Worm (Caenorhabditis elegans): Measurements from ENCODE around the gene F53A9.9.

The F53A9.9 gene

ce11 chrX:8712662-8713061, 7.9 kb downstream of the F53A9.9 start:
- no peak for TF ChIP-seq T22C8.4 (GFP tag; IDR thresholded peaks at IDR 0.05)
- no peak for TF ChIP-seq tab-1 (GFP tag; IDR thresholded peaks at IDR 0.05)
- TF ChIP-seq ztf-23 (GFP tag; IDR thresholded peaks at IDR 0.05) = no peak

- TF ChIP-seq tab-1 (GFP tag; IDR thresholded peaks at IDR 0.05) (no peak), med-1 (GFP tag; optimal IDR thresholded peaks at IDR 0.05; ENCODE audit: insufficient read depth) (no peak), ztf-29 (GFP tag; IDR thresholded peaks at IDR 0.05) (no peak), flt-1 (GFP tag; IDR thresholded peaks at IDR 0.05) (no peak), T22C8.4 (GFP tag; IDR thresholded peaks at IDR 0.05) (no peak), klf-2 (GFP tag; conservative IDR thresholded peaks at IDR 0.05) (no peak), ztf-23 (GFP tag; IDR thresholded peaks at IDR 0.05) (no peak), ref-1 (GFP tag; conservative IDR thresholded peaks at IDR 0.05) (no peak), cog-1 (tag; optimal IDR thresholded peaks at IDR 0.05) (no peak)
Observed at ce11 chrX:8711141-8711645, 9.4 kb downstream of the F53A9.9 start, which contains the start of gene F53A9.1. Gene F53A9.1 (plus strand): TSS chrX:8711595.

ce11 chrX:8709424-8709823, 11.1 kb downstream of the F53A9.9 start, which contains the start of gene kreg-1:
Gene kreg-1 (plus strand): TSS chrX:8709764.
- TF ChIP-seq flt-1 (GFP tag; IDR thresholded peaks at IDR 0.05) (no peak), ztf-23 (GFP tag; IDR thresholded peaks at IDR 0.05) (no peak), klf-2 (GFP tag; conservative IDR thresholded peaks at IDR 0.05) (no peak), ref-1 (GFP tag; conservative IDR thresholded peaks at IDR 0.05) (no peak), T22C8.4 (GFP tag; IDR thresholded peaks at IDR 0.05) (no peak), ztf-29 (GFP tag; IDR thresholded peaks at IDR 0.05) (no peak), cog-1 (tag; optimal IDR thresholded peaks at IDR 0.05) (no peak), tab-1 (GFP tag; IDR thresholded peaks at IDR 0.05) (no peak), med-1 (GFP tag; optimal IDR thresholded peaks at IDR 0.05; ENCODE audit: insufficient read depth) (no peak)

ce11 chrX:8708053-8708452, 12.5 kb downstream of the F53A9.9 start, which contains the start of gene F53A9.3:
Gene F53A9.3 (plus strand): TSS chrX:8708353.
- no peak for TF ChIP-seq T22C8.4 (GFP tag; IDR thresholded peaks at IDR 0.05)
- no peak for TF ChIP-seq tab-1 (GFP tag; IDR thresholded peaks at IDR 0.05)
- no peak for TF ChIP-seq klf-2 (GFP tag; conservative IDR thresholded peaks at IDR 0.05)
- no peak for TF ChIP-seq flt-1 (GFP tag; IDR thresholded peaks at IDR 0.05)
- TF ChIP-seq ztf-29 (GFP tag; IDR thresholded peaks at IDR 0.05) = no peak
- TF ChIP-seq med-1 (GFP tag; optimal IDR thresholded peaks at IDR 0.05; ENCODE audit: insufficient read depth) = no peak
- TF ChIP-seq cog-1 (tag; optimal IDR thresholded peaks at IDR 0.05) = no peak
- no peak for TF ChIP-seq ztf-23 (GFP tag; IDR thresholded peaks at IDR 0.05)
- no peak for TF ChIP-seq ref-1 (GFP tag; conservative IDR thresholded peaks at IDR 0.05)

- no peak for TF ChIP-seq tab-1 (GFP tag; IDR thresholded peaks at IDR 0.05)
- TF ChIP-seq cog-1 (tag; optimal IDR thresholded peaks at IDR 0.05) = no peak
- TF ChIP-seq T22C8.4 (GFP tag; IDR thresholded peaks at IDR 0.05) = no peak
- no peak for TF ChIP-seq ztf-29 (GFP tag; IDR thresholded peaks at IDR 0.05)
- no peak for TF ChIP-seq ztf-23 (GFP tag; IDR thresholded peaks at IDR 0.05)
- no peak for TF ChIP-seq ref-1 (GFP tag; conservative IDR thresholded peaks at IDR 0.05)
- TF ChIP-seq flt-1 (GFP tag; IDR thresholded peaks at IDR 0.05) = no peak
- TF ChIP-seq klf-2 (GFP tag; conservative IDR thresholded peaks at IDR 0.05) = no peak
- TF ChIP-seq med-1 (GFP tag; optimal IDR thresholded peaks at IDR 0.05; ENCODE audit: insufficient read depth) = no peak
Observed at ce11 chrX:8704830-8705229, 15.7 kb downstream of the F53A9.9 start.

- TF ChIP-seq tab-1 (GFP tag; IDR thresholded peaks at IDR 0.05) (no peak), T22C8.4 (GFP tag; IDR thresholded peaks at IDR 0.05) (no peak), klf-2 (GFP tag; conservative IDR thresholded peaks at IDR 0.05) (no peak)
Observed at ce11 chrX:8703664-8704356, 16.7 kb downstream of the F53A9.9 start, which contains the start of gene jbts-14. Gene jbts-14 (plus strand): TSS chrX:8704306.

ce11 chrX:8697517-8697916, 23.0 kb downstream of the F53A9.9 start, which contains the start of gene frpr-8:
Gene frpr-8 (plus strand): TSS chrX:8697817.
- TF ChIP-seq ref-1 (GFP tag; conservative IDR thresholded peaks at IDR 0.05) (no peak), tab-1 (GFP tag; IDR thresholded peaks at IDR 0.05) (no peak), klf-2 (GFP tag; conservative IDR thresholded peaks at IDR 0.05) (no peak), flt-1 (GFP tag; IDR thresholded peaks at IDR 0.05) (no peak), cog-1 (tag; optimal IDR thresholded peaks at IDR 0.05) (no peak), ztf-29 (GFP tag; IDR thresholded peaks at IDR 0.05) (no peak), ztf-23 (GFP tag; IDR thresholded peaks at IDR 0.05) (no peak), T22C8.4 (GFP tag; IDR thresholded peaks at IDR 0.05) (no peak), med-1 (GFP tag; optimal IDR thresholded peaks at IDR 0.05; ENCODE audit: insufficient read depth) (no peak)

ce11 chrX:8681600-8681999, 39.0 kb downstream of the F53A9.9 start, which contains the start of gene K09E2.1:
Gene K09E2.1 (plus strand): TSS chrX:8681900.
- TF ChIP-seq cog-1 (tag; optimal IDR thresholded peaks at IDR 0.05) = no peak
- no peak for TF ChIP-seq ztf-23 (GFP tag; IDR thresholded peaks at IDR 0.05)
- TF ChIP-seq ref-1 (GFP tag; conservative IDR thresholded peaks at IDR 0.05) = no peak
- TF ChIP-seq tab-1 (GFP tag; IDR thresholded peaks at IDR 0.05) = no peak
- TF ChIP-seq klf-2 (GFP tag; conservative IDR thresholded peaks at IDR 0.05) = no peak
- no peak for TF ChIP-seq flt-1 (GFP tag; IDR thresholded peaks at IDR 0.05)
- no peak for TF ChIP-seq ztf-29 (GFP tag; IDR thresholded peaks at IDR 0.05)
- no peak for TF ChIP-seq T22C8.4 (GFP tag; IDR thresholded peaks at IDR 0.05)
- no peak for TF ChIP-seq med-1 (GFP tag; optimal IDR thresholded peaks at IDR 0.05; ENCODE audit: insufficient read depth)

- TF ChIP-seq ref-1 (GFP tag; conservative IDR thresholded peaks at IDR 0.05) (no peak), flt-1 (GFP tag; IDR thresholded peaks at IDR 0.05) (no peak), klf-2 (GFP tag; conservative IDR thresholded peaks at IDR 0.05) (no peak), ztf-29 (GFP tag; IDR thresholded peaks at IDR 0.05) (no peak), med-1 (GFP tag; optimal IDR thresholded peaks at IDR 0.05; ENCODE audit: insufficient read depth) (no peak), tab-1 (GFP tag; IDR thresholded peaks at IDR 0.05) (no peak), ztf-23 (GFP tag; IDR thresholded peaks at IDR 0.05) (no peak), cog-1 (tag; optimal IDR thresholded peaks at IDR 0.05) (no peak), T22C8.4 (GFP tag; IDR thresholded peaks at IDR 0.05) (no peak)
Observed at ce11 chrX:8677873-8678272, 42.7 kb downstream of the F53A9.9 start.

Measured in whole organism, midembryonic.